Fruit fly (Drosophila melanogaster) whole organism, embryonic: ENCODE measurements around the gene beag.

Experiments
- Atf3 ChIP-seq: fragments of 200-800 bp; sonication (Bioruptor generic); optimal IDR thresholded peaks from 3 replicates; lab custom pipeline; 2016; ENCODE audit warnings: missing biosample characterization, missing genetic modification characterization
- BtbVII ChIP-seq: fragments of 200-800 bp; sonication (Bioruptor generic); optimal IDR thresholded peaks from 3 replicates; lab custom pipeline; 2017; ENCODE audit warnings: missing biosample characterization, mild to moderate bottlenecking, missing genetic modification characterization
- CG10267 ChIP-seq: fragments of 200-800 bp; sonication (Bioruptor generic); optimal IDR thresholded peaks from 2 replicates; lab custom pipeline; 2018; ENCODE audit warnings: missing biosample characterization, mild to moderate bottlenecking, missing genetic modification characterization, moderate library complexity
- CG10274 ChIP-seq: fragments of 200-800 bp; sonication (Bioruptor generic); optimal IDR thresholded peaks from 3 replicates; lab custom pipeline; 2017; ENCODE audit warnings: missing biosample characterization, mild to moderate bottlenecking, missing genetic modification characterization
- CG11093 ChIP-seq: fragments of 200-800 bp; sonication (Bioruptor generic); IDR thresholded peaks from 3 replicates; pipeline ENCODE4 v1.3.6; 2022; ENCODE audit warnings: missing biosample characterization, missing genetic modification characterization
- CG13624 ChIP-seq: fragments of 200-800 bp; sonication (Bioruptor generic); optimal IDR thresholded peaks from 2 replicates; lab custom pipeline; 2016; ENCODE audit warnings: missing biosample characterization, missing genetic modification characterization
- CG13775 ChIP-seq: fragments of 200-800 bp; sonication (Bioruptor generic); optimal IDR thresholded peaks from 3 replicates; lab custom pipeline; 2017; ENCODE audit warnings: missing biosample characterization, mild to moderate bottlenecking, missing genetic modification characterization
- CG15479 ChIP-seq: fragments of 200-800 bp; sonication (Bioruptor generic); optimal IDR thresholded peaks from 3 replicates; lab custom pipeline; 2019; ENCODE audit warnings: missing biosample characterization, mild to moderate bottlenecking, missing genetic modification characterization, moderate library complexity
- CG15601 ChIP-seq: fragments of 200-800 bp; sonication (Bioruptor generic); optimal IDR thresholded peaks from 3 replicates; lab custom pipeline; 2019; ENCODE audit warnings: missing biosample characterization, mild to moderate bottlenecking, missing genetic modification characterization, moderate library complexity
- CG17359 ChIP-seq: fragments of 200-800 bp; sonication (Bioruptor generic); optimal IDR thresholded peaks from 3 replicates; lab custom pipeline; 2018; ENCODE audit warnings: missing biosample characterization, mild to moderate bottlenecking, missing genetic modification characterization, moderate library complexity
- CG17385 ChIP-seq: fragments of 200-800 bp; sonication (Bioruptor generic); optimal IDR thresholded peaks from 3 replicates; lab custom pipeline; 2018; ENCODE audit warnings: missing biosample characterization, mild to moderate bottlenecking, missing genetic modification characterization
- CG1832 ChIP-seq: fragments of 200-800 bp; sonication (Bioruptor generic); optimal IDR thresholded peaks from 2 replicates; lab custom pipeline; 2017; ENCODE audit warnings: missing biosample characterization, mild to moderate bottlenecking, missing genetic modification characterization, inconsistent platforms
- CG3163 ChIP-seq: fragments of 200-800 bp; sonication (Bioruptor generic); optimal IDR thresholded peaks from 3 replicates; lab custom pipeline; 2016; ENCODE audit warnings: missing biosample characterization, missing genetic modification characterization
- CG4328 ChIP-seq: fragments of 200-800 bp; sonication (Bioruptor generic); optimal IDR thresholded peaks from 3 replicates; lab custom pipeline; 2017; ENCODE audit warnings: missing biosample characterization, missing genetic modification reagents, missing genetic modification characterization
- CG4360 ChIP-seq: fragments of 200-800 bp; sonication (Bioruptor generic); IDR thresholded peaks from 2 replicates; pipeline ENCODE4 v1.3.6; 2022; ENCODE audit warnings: missing biosample characterization, missing genetic modification characterization
- CG5180 ChIP-seq: fragments of 200-800 bp; sonication (Bioruptor generic); optimal IDR thresholded peaks from 3 replicates; lab custom pipeline; 2017; ENCODE audit warnings: missing biosample characterization, missing genetic modification characterization, mild to moderate bottlenecking, moderate library complexity, missing genetic modification reagents
- CG7556 ChIP-seq: fragments of 200-800 bp; sonication (Bioruptor generic); optimal IDR thresholded peaks from 2 replicates; lab custom pipeline; 2017; ENCODE audit warnings: missing biosample characterization, mild to moderate bottlenecking, missing genetic modification characterization
- CG7963 ChIP-seq: fragments of 200-800 bp; sonication (Bioruptor generic); IDR thresholded peaks from 3 replicates; pipeline ENCODE4 v1.3.6; 2022; ENCODE audit warnings: missing biosample characterization, missing genetic modification characterization; ENCODE audit not compliant: partially characterized antibody
- CG7987 ChIP-seq: fragments of 200-800 bp; sonication (Bioruptor generic); optimal IDR thresholded peaks from 2 replicates; lab custom pipeline; 2018; ENCODE audit warnings: missing biosample characterization, mild to moderate bottlenecking, missing genetic modification characterization, moderate library complexity
- CG8281 ChIP-seq: fragments of 200-800 bp; sonication (Bioruptor generic); optimal IDR thresholded peaks from 2 replicates; lab custom pipeline; 2018; ENCODE audit warnings: missing biosample characterization, mild to moderate bottlenecking, missing genetic modification characterization, moderate library complexity
- CG8359 ChIP-seq: fragments of 200-800 bp; sonication (Bioruptor generic); optimal IDR thresholded peaks from 2 replicates; lab custom pipeline; 2017; ENCODE audit warnings: missing biosample characterization, mild to moderate bottlenecking, missing genetic modification characterization, borderline replicate concordance
- CG9876 ChIP-seq: fragments of 200-800 bp; sonication (Bioruptor generic); optimal IDR thresholded peaks from 2 replicates; lab custom pipeline; 2016; ENCODE audit warnings: missing biosample characterization, missing genetic modification characterization
- CTCF ChIP-seq: fragments of 200-800 bp; sonication (Bioruptor generic); optimal IDR thresholded peaks from 2 replicates; lab custom pipeline; 2017; ENCODE audit warnings: missing biosample characterization, mild to moderate bottlenecking, missing genetic modification characterization, moderate library complexity
- CoRest ChIP-seq: fragments of 200-800 bp; sonication (Bioruptor generic); optimal IDR thresholded peaks from 3 replicates; lab custom pipeline; 2018; ENCODE audit warnings: missing biosample characterization, mild to moderate bottlenecking, missing genetic modification characterization, moderate library complexity
- Dek ChIP-seq: fragments of 200-800 bp; sonication (Bioruptor generic); optimal IDR thresholded peaks from 3 replicates; lab custom pipeline; 2019; ENCODE audit warnings: missing biosample characterization, mild to moderate bottlenecking, missing genetic modification characterization, moderate library complexity
- Dll ChIP-seq: fragments of 200-800 bp; sonication (Bioruptor generic); IDR thresholded peaks from 4 replicates; pipeline ENCODE4 v1.3.6; 2022; ENCODE audit warnings: missing biosample characterization, missing genetic modification characterization; ENCODE audit not compliant: partially characterized antibody
- GATAe ChIP-seq: fragments of 200-800 bp; sonication (Bioruptor generic); conservative IDR thresholded peaks from 2 replicates; pipeline ENCODE4 v1.3.6; 2022; ENCODE audit warnings: missing biosample characterization, missing genetic modification characterization
- Mes4 ChIP-seq: fragments of 200-800 bp; sonication (Bioruptor generic); optimal IDR thresholded peaks from 2 replicates; lab custom pipeline; 2016; ENCODE audit warnings: missing biosample characterization, missing genetic modification characterization
- PHDP ChIP-seq: fragments of 200-800 bp; sonication (Bioruptor generic); optimal IDR thresholded peaks from 3 replicates; lab custom pipeline; 2018; ENCODE audit warnings: missing biosample characterization, mild to moderate bottlenecking, missing genetic modification characterization, moderate library complexity
- Ssrp ChIP-seq: fragments of 200-800 bp; sonication (Bioruptor generic); optimal IDR thresholded peaks from 2 replicates; lab custom pipeline; 2018; ENCODE audit warnings: missing biosample characterization, mild to moderate bottlenecking, missing genetic modification characterization, moderate library complexity
- Tbp ChIP-seq: fragments of >200 bp; optimal IDR thresholded peaks from 2 replicates; lab custom pipeline; 2018; ENCODE audit warnings: missing biosample characterization, missing genetic modification characterization
- Usf ChIP-seq: fragments of 200-800 bp; sonication (Bioruptor generic); optimal IDR thresholded peaks from 2 replicates; lab custom pipeline; 2017; ENCODE audit warnings: missing genotype, missing biosample characterization, missing genetic modification characterization
- ab ChIP-seq: fragments of 200-800 bp; sonication (Bioruptor generic); optimal IDR thresholded peaks from 2 replicates; lab custom pipeline; 2016; ENCODE audit warnings: missing biosample characterization, missing genetic modification characterization
- bsh ChIP-seq, 2 experiments: fragments of 200-800 bp; sonication (Bioruptor generic); optimal IDR thresholded peaks; 2 replicates each; lab custom pipeline; 2017 to 2018; ENCODE audit warnings: mild to moderate bottlenecking in 2 of 2, missing biosample characterization in 2 of 2, missing genetic modification characterization in 2 of 2, moderate library complexity in 1 of 2
- cg ChIP-seq: fragments of 200-800 bp; sonication (Bioruptor generic); optimal IDR thresholded peaks from 3 replicates; lab custom pipeline; 2019; ENCODE audit warnings: missing biosample characterization, mild to moderate bottlenecking, missing genetic modification characterization, moderate library complexity
- chif ChIP-seq, 2 experiments: fragments of 200-800 bp; sonication (Bioruptor generic); optimal IDR thresholded peaks; 3 replicates each; lab custom pipeline; 2016; ENCODE audit warnings: missing biosample characterization in 2 of 2, missing genetic modification characterization in 2 of 2
- crol ChIP-seq: fragments of 200-800 bp; sonication (Bioruptor generic); IDR thresholded peaks from 2 replicates; pipeline ENCODE4 v1.3.6; 2022; ENCODE audit warnings: missing biosample characterization, missing genetic modification characterization
- dimm ChIP-seq: fragments of 200-800 bp; sonication (Bioruptor generic); IDR thresholded peaks from 2 replicates; pipeline ENCODE4 v1.3.6; 2022; ENCODE audit warnings: missing biosample characterization, missing genetic modification characterization
- exex ChIP-seq: fragments of 200-800 bp; sonication (Bioruptor generic); optimal IDR thresholded peaks from 4 replicates; lab custom pipeline; 2018; ENCODE audit warnings: missing biosample characterization, mild to moderate bottlenecking, missing genetic modification characterization, moderate library complexity
- gfzf ChIP-seq: fragments of 200-800 bp; sonication (Bioruptor generic); optimal IDR thresholded peaks from 2 replicates; lab custom pipeline; 2016; ENCODE audit warnings: missing biosample characterization, mild to moderate bottlenecking, missing genetic modification characterization, moderate library complexity
- grau ChIP-seq: fragments of 200-800 bp; optimal IDR thresholded peaks from 3 replicates; lab custom pipeline; 2019; ENCODE audit warnings: missing biosample characterization, mild to moderate bottlenecking, missing genetic modification characterization, moderate library complexity
- maf-S ChIP-seq: fragments of 200-800 bp; sonication (Bioruptor generic); optimal IDR thresholded peaks from 2 replicates; lab custom pipeline; 2016; ENCODE audit warnings: missing biosample characterization, missing genetic modification characterization
- onecut ChIP-seq: fragments of 200-800 bp; sonication (Bioruptor generic); IDR thresholded peaks from 2 replicates; pipeline ENCODE4 v1.3.6; 2022; ENCODE audit warnings: missing biosample characterization, missing genetic modification characterization
- org-1 ChIP-seq: fragments of 200-800 bp; sonication (Bioruptor generic); optimal IDR thresholded peaks from 2 replicates; lab custom pipeline; 2017; ENCODE audit warnings: missing biosample characterization, missing genetic modification characterization
- p53 ChIP-seq: fragments of 200-800 bp; sonication (Bioruptor generic); optimal IDR thresholded peaks from 2 replicates; lab custom pipeline; 2016; ENCODE audit warnings: missing biosample characterization, missing genetic modification characterization
- scrt ChIP-seq: fragments of 200-800 bp; sonication (Bioruptor generic); optimal IDR thresholded peaks from 2 replicates; lab custom pipeline; 2018; ENCODE audit warnings: missing biosample characterization, mild to moderate bottlenecking, missing genetic modification characterization, moderate library complexity
- sim ChIP-seq: fragments of 200-800 bp; sonication (Bioruptor generic); IDR thresholded peaks from 2 replicates; pipeline ENCODE4 v1.3.6; 2022; ENCODE audit warnings: missing biosample characterization, missing genetic modification characterization
- tx ChIP-seq: fragments of 200-800 bp; sonication (Bioruptor generic); optimal IDR thresholded peaks from 2 replicates; lab custom pipeline; 2016; ENCODE audit warnings: missing biosample characterization, missing genetic modification characterization
- unc-4 ChIP-seq: fragments of 200-800 bp; sonication (Bioruptor generic); IDR thresholded peaks from 2 replicates; pipeline ENCODE4 v1.3.6; 2022; ENCODE audit warnings: missing biosample characterization, missing genetic modification characterization; ENCODE audit not compliant: partially characterized antibody
- yki ChIP-seq: fragments of >200 bp; optimal IDR thresholded peaks from 3 replicates; lab custom pipeline; 2018

Gene beag

DNA sequence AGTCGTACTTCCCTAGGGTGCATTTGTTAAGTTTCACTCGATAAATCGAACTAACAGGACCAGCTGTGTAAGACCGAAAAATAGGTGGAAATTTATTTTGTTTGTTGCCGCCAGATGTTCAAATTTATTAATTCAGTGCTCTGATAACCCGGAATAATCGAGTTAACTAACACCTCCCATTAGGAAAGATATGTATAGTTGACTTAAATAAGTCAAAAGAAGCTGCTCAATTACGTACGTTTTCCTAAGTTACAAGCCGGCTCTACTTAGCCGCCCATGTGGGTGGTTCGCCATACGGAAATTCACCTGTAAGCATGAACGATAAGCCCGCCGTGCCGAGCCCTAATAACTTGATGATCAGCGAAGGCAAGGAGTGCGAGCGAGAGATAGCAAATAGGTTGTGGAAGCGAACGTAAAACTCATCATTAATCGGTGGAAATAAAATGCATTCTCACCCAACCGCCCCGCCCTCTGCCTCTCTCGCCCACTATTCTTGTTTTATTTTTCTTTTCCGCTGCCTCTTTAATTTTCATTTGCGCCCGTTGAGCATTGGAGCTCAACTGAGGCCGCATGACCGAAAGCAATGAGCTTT lies 10.9 kb downstream of the beag start (continued):
- TF ChIP-seq Dek (tag; lab: Kevin White, UChicago), result peak; percentile 3
- peak; percentile 18 for TF ChIP-seq CG8281 (tag; lab: Kevin White, UChicago)
- TF ChIP-seq CG17359 (tag; lab: Kevin White, UChicago), result peak; percentile 28
- peak; percentile 51 for TF ChIP-seq exex (tag; lab: Kevin White, UChicago)
- no peak for TF ChIP-seq CG4328 (GFP tag; lab: Kevin White, UChicago)
- TF ChIP-seq CG15479 (GFP tag; lab: Kevin White, UChicago), result no peak
- TF ChIP-seq CG4360 (GFP tag; lab: Robert Waterston, UW), result no peak
- no peak for TF ChIP-seq CG7963 (GFP tag; lab: Robert Waterston, UW)
- TF ChIP-seq CG7556 (GFP tag; lab: Kevin White, UChicago), result peak; percentile 48
- TF ChIP-seq gfzf (GFP tag; lab: Kevin White, UChicago), result no peak
- no peak for TF ChIP-seq scrt (GFP tag; lab: Kevin White, UChicago)
- TF ChIP-seq Tbp, result no peak
- peak; percentile 70 for TF ChIP-seq CG3163
- TF ChIP-seq Atf3 (GFP tag; lab: Kevin White, UChicago), result no peak
- no peak for TF ChIP-seq CG15601
- TF ChIP-seq unc-4 (GFP tag; lab: Robert Waterston, UW), result no peak
- peak; percentile 20 for TF ChIP-seq Usf
- peak; percentile 55 for TF ChIP-seq CG5180 (GFP tag; lab: Kevin White, UChicago)
- peak; percentile 48 for TF ChIP-seq org-1 (GFP tag; lab: Kevin White, UChicago)
- TF ChIP-seq onecut (GFP tag; lab: Robert Waterston, UW), result 0 out of 2 replicates have a peak, but pooled peaks have one; percentile 2
- peak; percentile 71 for TF ChIP-seq CoRest (tag; lab: Kevin White, UChicago)
- no peak for TF ChIP-seq crol (GFP tag; lab: Robert Waterston, UW)
- no peak for TF ChIP-seq CG10267 (tag; lab: Kevin White, UChicago)
- no peak; the same call in 2 of the 3 replicates for TF ChIP-seq CG11093 (GFP tag; lab: Robert Waterston, UW)
- TF ChIP-seq chif (GFP tag; optimal IDR thresholded peaks at IDR 0.05; lab: Kevin White, UChicago), result peak in 1 of 2 experiments; percentile 18
- peak; percentile 57 for TF ChIP-seq BtbVII
- no peak for TF ChIP-seq CG13624 (GFP tag; lab: Kevin White, UChicago)
- no peak for TF ChIP-seq CG7987 (GFP tag; lab: Kevin White, UChicago)

DNA sequence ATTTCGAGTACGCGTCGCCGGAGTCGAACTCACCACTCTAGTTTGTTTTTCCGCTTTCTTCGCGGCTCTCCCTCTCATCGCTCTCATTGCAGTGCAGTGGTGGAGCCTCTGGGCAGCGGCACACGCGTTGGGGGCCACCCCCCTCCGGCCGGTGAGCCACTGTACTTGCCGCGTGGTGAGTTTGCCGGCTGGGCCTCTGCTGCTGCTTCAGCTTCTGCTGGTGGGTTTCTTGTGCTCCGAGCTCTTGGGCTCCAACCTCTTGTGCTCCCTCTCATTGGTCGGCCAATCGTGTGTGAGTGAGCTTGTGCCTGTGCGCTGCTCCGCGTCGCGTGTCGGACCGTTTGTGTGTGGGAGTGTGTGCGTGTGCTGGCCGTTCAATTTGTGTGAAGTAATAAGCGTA lies 11.9 kb downstream of the beag start:
- TF ChIP-seq dimm (no peak), Dll (GFP tag; lab: Robert Waterston, UW) (no peak), Ssrp (tag; lab: Kevin White, UChicago) (no peak), CG1832 (GFP tag; lab: Kevin White, UChicago) (no peak), CG8359 (GFP tag; lab: Kevin White, UChicago) (no peak), p53 (no peak), CG13775 (no peak), tx (GFP tag; lab: Kevin White, UChicago) (peak; percentile 52), maf-S (GFP tag; lab: Kevin White, UChicago) (peak; percentile 73), Mes4 (peak; percentile 66), grau (peak; percentile 35), CTCF (GFP tag; lab: Kevin White, UChicago) (no peak), sim (GFP tag; lab: Robert Waterston, UW) (no peak), GATAe (GFP tag; lab: Robert Waterston, UW) (no peak), CG7963 (GFP tag; lab: Robert Waterston, UW) (no peak), ab (GFP tag; lab: Kevin White, UChicago) (peak; percentile 75), onecut (GFP tag; lab: Robert Waterston, UW) (peak; percentile 64), cg (GFP tag; lab: Kevin White, UChicago) (peak; percentile 81), CG9876 (GFP tag; lab: Kevin White, UChicago) (no peak), PHDP (tag; lab: Kevin White, UChicago) (no peak), CG10274 (GFP tag; lab: Kevin White, UChicago) (no peak), yki (lab: Kevin White, UChicago) (peak; percentile 65), CG17385 (GFP tag; lab: Kevin White, UChicago) (peak; percentile 49), BtbVII (peak; percentile 4), bsh (GFP tag; optimal IDR thresholded peaks at IDR 0.05; lab: Kevin White, UChicago) (peak; percentile 51 to 66)
